Fruit fly (Drosophila melanogaster) whole organism, embryonic: ENCODE measurements around the gene CG34179.

Source experiments
- Ada2b ChIP-seq: fragments of 200-800 bp; sonication (Bioruptor generic); IDR thresholded peaks from 2 replicates; pipeline ENCODE4 v1.3.6; 2022; ENCODE audit warnings: missing biosample characterization, missing genetic modification characterization
- CG10147 ChIP-seq: fragments of 200-800 bp; sonication (Bioruptor generic); optimal IDR thresholded peaks from 2 replicates; lab custom pipeline; 2019; ENCODE audit warnings: missing biosample characterization, mild to moderate bottlenecking, missing genetic modification characterization, moderate library complexity
- CG1024 ChIP-seq: fragments of 200-800 bp; sonication (Bioruptor generic); IDR thresholded peaks from 2 replicates; pipeline ENCODE4 v1.3.6; 2022; ENCODE audit warnings: missing biosample characterization, missing genetic modification characterization
- CG10431 ChIP-seq: fragments of 200-800 bp; sonication (Bioruptor generic); optimal IDR thresholded peaks from 3 replicates; lab custom pipeline; 2018; ENCODE audit warnings: missing biosample characterization, mild to moderate bottlenecking, missing genetic modification characterization
- CG10543 ChIP-seq: fragments of 200-800 bp; sonication (Bioruptor generic); optimal IDR thresholded peaks from 3 replicates; lab custom pipeline; 2017; ENCODE audit warnings: missing biosample characterization, mild to moderate bottlenecking, missing genetic modification characterization, moderate library complexity
- CG10979 ChIP-seq: fragments of 200-800 bp; sonication (Bioruptor generic); optimal IDR thresholded peaks from 2 replicates; lab custom pipeline; 2018; ENCODE audit warnings: missing biosample characterization, mild to moderate bottlenecking, missing genetic modification characterization, moderate library complexity
- CG12071 ChIP-seq: fragments of 200-800 bp; sonication (Bioruptor generic); optimal IDR thresholded peaks from 3 replicates; lab custom pipeline; 2018; ENCODE audit warnings: missing biosample characterization, mild to moderate bottlenecking, missing genetic modification characterization
- CG12219 ChIP-seq: fragments of 200-800 bp; sonication (Bioruptor generic); optimal IDR thresholded peaks from 3 replicates; lab custom pipeline; 2018; ENCODE audit warnings: missing biosample characterization, mild to moderate bottlenecking, missing genetic modification characterization
- CG12299 ChIP-seq: fragments of 200-800 bp; sonication (Bioruptor generic); optimal IDR thresholded peaks from 2 replicates; lab custom pipeline; 2018; ENCODE audit warnings: missing biosample characterization, mild to moderate bottlenecking, missing genetic modification characterization
- CG12769 ChIP-seq: fragments of 200-800 bp; sonication (Bioruptor generic); optimal IDR thresholded peaks from 2 replicates; lab custom pipeline; 2019; ENCODE audit warnings: missing biosample characterization, mild to moderate bottlenecking, missing genetic modification characterization, moderate library complexity
- CG14014 ChIP-seq: fragments of 200-800 bp; sonication (Bioruptor generic); IDR thresholded peaks from 2 replicates; pipeline ENCODE4 v1.3.6; 2022; ENCODE audit warnings: missing biosample characterization, missing genetic modification characterization
- CG1647 ChIP-seq: fragments of 200-800 bp; sonication (Bioruptor generic); optimal IDR thresholded peaks from 3 replicates; lab custom pipeline; 2016; ENCODE audit warnings: missing biosample characterization, missing genetic modification characterization
- CG1792 ChIP-seq: fragments of 200-800 bp; sonication (Bioruptor generic); optimal IDR thresholded peaks from 2 replicates; lab custom pipeline; 2016; ENCODE audit warnings: missing biosample characterization, missing genetic modification characterization
- CG18599 ChIP-seq: fragments of 200-800 bp; sonication (Bioruptor generic); optimal IDR thresholded peaks from 3 replicates; lab custom pipeline; 2017; ENCODE audit warnings: missing biosample characterization, missing genetic modification characterization, mild to moderate bottlenecking, moderate library complexity, missing genetic modification reagents
- CG2202 ChIP-seq: fragments of 200-800 bp; sonication (Bioruptor generic); optimal IDR thresholded peaks from 2 replicates; lab custom pipeline; 2018; ENCODE audit warnings: missing biosample characterization, mild to moderate bottlenecking, missing genetic modification characterization
- CG2875 ChIP-seq: fragments of 200-800 bp; sonication (Bioruptor generic); optimal IDR thresholded peaks from 2 replicates; lab custom pipeline; 2017; ENCODE audit warnings: missing biosample characterization, mild to moderate bottlenecking, missing genetic modification characterization, missing genetic modification reagents
- CG3407 ChIP-seq: fragments of 200-800 bp; sonication (Bioruptor generic); optimal IDR thresholded peaks from 2 replicates; lab custom pipeline; 2018; ENCODE audit warnings: missing biosample characterization, mild to moderate bottlenecking, missing genetic modification characterization
- CG3847 ChIP-seq: fragments of 200-800 bp; sonication (Bioruptor generic); IDR thresholded peaks from 2 replicates; pipeline ENCODE4 v1.3.6; 2022; ENCODE audit warnings: missing biosample characterization, missing genetic modification characterization
- CoRest ChIP-seq: fragments of 200-800 bp; sonication (Bioruptor generic); optimal IDR thresholded peaks from 3 replicates; lab custom pipeline; 2018; ENCODE audit warnings: missing biosample characterization, mild to moderate bottlenecking, missing genetic modification characterization, moderate library complexity
- Dip3 ChIP-seq: fragments of 200-800 bp; sonication (Bioruptor generic); optimal IDR thresholded peaks from 3 replicates; lab custom pipeline; 2016; ENCODE audit warnings: missing biosample characterization, missing genetic modification characterization
- Elba2 ChIP-seq: fragments of 200-800 bp; sonication (Bioruptor generic); optimal IDR thresholded peaks from 3 replicates; lab custom pipeline; 2016; ENCODE audit warnings: missing biosample characterization, missing genetic modification characterization
- H2.0 ChIP-seq: fragments of 200-800 bp; sonication (Bioruptor generic); IDR thresholded peaks from 2 replicates; pipeline ENCODE4 v1.3.6; 2022; ENCODE audit warnings: missing biosample characterization, missing genetic modification characterization
- HLHmδ ChIP-seq: fragments of 200-800 bp; sonication (Bioruptor generic); optimal IDR thresholded peaks from 2 replicates; lab custom pipeline; 2018; ENCODE audit warnings: missing biosample characterization, mild to moderate bottlenecking, missing genetic modification characterization, moderate library complexity
- Hmr ChIP-seq: fragments of 200-800 bp; sonication (Bioruptor generic); optimal IDR thresholded peaks from 3 replicates; lab custom pipeline; 2017; ENCODE audit warnings: mild to moderate bottlenecking, missing biosample characterization, missing genetic modification reagents, missing genetic modification characterization
- MTF-1 ChIP-seq: fragments of 200-800 bp; sonication (Bioruptor generic); optimal IDR thresholded peaks from 2 replicates; lab custom pipeline; 2018; ENCODE audit warnings: missing biosample characterization, mild to moderate bottlenecking, missing genetic modification characterization, borderline replicate concordance
- Max ChIP-seq: fragments of 200-800 bp; sonication (Bioruptor generic); optimal IDR thresholded peaks from 2 replicates; lab custom pipeline; 2016; ENCODE audit warnings: missing biosample characterization, mild to moderate bottlenecking, missing genetic modification characterization
- Nf-YA ChIP-seq: fragments of 200-800 bp; sonication (Bioruptor generic); IDR thresholded peaks from 2 replicates; pipeline ENCODE4 v1.3.6; 2022; ENCODE audit warnings: missing biosample characterization, missing genetic modification characterization
- Poxn ChIP-seq: fragments of 200-800 bp; sonication (Bioruptor generic); IDR thresholded peaks from 2 replicates; pipeline ENCODE4 v1.3.6; 2022; ENCODE audit warnings: missing biosample characterization, missing genetic modification characterization
- Scr ChIP-seq: fragments of 200-800 bp; sonication (Bioruptor generic); IDR thresholded peaks from 2 replicates; pipeline ENCODE4 v1.3.6; 2022; ENCODE audit warnings: missing biosample characterization, missing genetic modification characterization; ENCODE audit not compliant: partially characterized antibody
- Tbp ChIP-seq: fragments of >200 bp; optimal IDR thresholded peaks from 2 replicates; lab custom pipeline; 2018; ENCODE audit warnings: missing biosample characterization, missing genetic modification characterization
- YL-1 ChIP-seq: fragments of 200-800 bp; sonication (Bioruptor generic); optimal IDR thresholded peaks from 3 replicates; lab custom pipeline; 2017; ENCODE audit warnings: missing biosample characterization, mild to moderate bottlenecking, missing genetic modification characterization
- abd-A ChIP-seq: fragments of 200-800 bp; sonication (Bioruptor generic); optimal IDR thresholded peaks from 3 replicates; lab custom pipeline; 2019; ENCODE audit warnings: missing biosample characterization, mild to moderate bottlenecking, missing genetic modification characterization, moderate library complexity
- bowl ChIP-seq: fragments of 200-800 bp; sonication (Bioruptor generic); IDR thresholded peaks from 2 replicates; pipeline ENCODE4 v1.3.6; 2022; ENCODE audit warnings: missing biosample characterization, missing genetic modification characterization
- cas ChIP-seq: fragments of 200-800 bp; sonication (Bioruptor generic); IDR thresholded peaks from 2 replicates; pipeline ENCODE4 v1.3.6; 2022; ENCODE audit warnings: missing biosample characterization, missing genetic modification characterization
- crc ChIP-seq: fragments of 200-800 bp; sonication (Bioruptor generic); optimal IDR thresholded peaks from 2 replicates; lab custom pipeline; 2016; ENCODE audit warnings: missing biosample characterization, missing genetic modification characterization
- danr ChIP-seq: fragments of 200-800 bp; sonication (Bioruptor generic); IDR thresholded peaks from 2 replicates; pipeline ENCODE4 v1.3.6; 2022; ENCODE audit warnings: missing biosample characterization, missing genetic modification characterization
- dimm ChIP-seq: fragments of 200-800 bp; sonication (Bioruptor generic); IDR thresholded peaks from 2 replicates; pipeline ENCODE4 v1.3.6; 2022; ENCODE audit warnings: missing biosample characterization, missing genetic modification characterization
- dysf ChIP-seq: fragments of 200-800 bp; sonication (Bioruptor generic); IDR thresholded peaks from 3 replicates; pipeline ENCODE4 v1.3.6; 2022; ENCODE audit warnings: missing biosample characterization, missing genetic modification characterization
- gro ChIP-seq: fragments of 200-800 bp; sonication (Bioruptor generic); optimal IDR thresholded peaks from 2 replicates; lab custom pipeline; 2016; ENCODE audit warnings: missing biosample characterization, missing genetic modification characterization
- gsb ChIP-seq: fragments of 200-800 bp; sonication (Bioruptor generic); IDR thresholded peaks from 2 replicates; pipeline ENCODE4 v1.3.6; 2022; ENCODE audit warnings: missing biosample characterization, missing genetic modification characterization
- her ChIP-seq: fragments of 200-800 bp; sonication (Bioruptor generic); optimal IDR thresholded peaks from 2 replicates; lab custom pipeline; 2016; ENCODE audit warnings: missing biosample characterization, missing genetic modification characterization
- jing ChIP-seq: fragments of 200-800 bp; sonication (Bioruptor generic); optimal IDR thresholded peaks from 2 replicates; lab custom pipeline; 2018; ENCODE audit warnings: missing biosample characterization, mild to moderate bottlenecking, missing genetic modification characterization
- luna ChIP-seq: fragments of 200-800 bp; sonication (Bioruptor generic); optimal IDR thresholded peaks from 2 replicates; lab custom pipeline; 2016; ENCODE audit warnings: missing biosample characterization, missing genetic modification characterization
- pan ChIP-seq, 4 experiments: fragments of >200 bp in 3 of 4; fragments of 200-800 bp in 1 of 4; sonication (Bioruptor generic) in 1 of 4; optimal IDR thresholded peaks in 3 of 4; IDR thresholded peaks in 1 of 4; 2 replicates each; pipeline versions ENCODE4 v1.3.6 to Lab custom; 2017 to 2022; ENCODE audit warnings: missing biosample characterization in 2 of 4, missing genetic modification characterization in 2 of 4, mixed read lengths in 1 of 4
- phol ChIP-seq: fragments of 200-800 bp; sonication (Bioruptor generic); optimal IDR thresholded peaks from 3 replicates; lab custom pipeline; 2018; ENCODE audit warnings: missing biosample characterization, mild to moderate bottlenecking, missing genetic modification characterization, moderate library complexity
- pros ChIP-seq: fragments of 200-800 bp; sonication (Bioruptor generic); optimal IDR thresholded peaks from 3 replicates; lab custom pipeline; 2019; ENCODE audit warnings: missing biosample characterization, mild to moderate bottlenecking, missing genetic modification characterization, moderate library complexity
- seq ChIP-seq: fragments of 200-800 bp; sonication (Bioruptor generic); IDR thresholded peaks from 2 replicates; pipeline ENCODE4 v1.3.6; 2022; ENCODE audit warnings: missing biosample characterization, missing genetic modification characterization
- shn ChIP-seq: fragments of 200-800 bp; sonication (Bioruptor generic); optimal IDR thresholded peaks from 3 replicates; lab custom pipeline; 2016; ENCODE audit warnings: missing biosample characterization, missing genetic modification characterization
- slp2 ChIP-seq: fragments of 200-800 bp; sonication (Bioruptor generic); optimal IDR thresholded peaks from 2 replicates; lab custom pipeline; 2016; ENCODE audit warnings: missing biosample characterization, missing genetic modification characterization
- tna ChIP-seq: fragments of 200-800 bp; sonication (Bioruptor generic); IDR thresholded peaks from 2 replicates; pipeline ENCODE4 v1.3.6; 2022; ENCODE audit warnings: missing biosample characterization, missing genetic modification characterization; ENCODE audit not compliant: partially characterized antibody
- z ChIP-seq: fragments of 200-800 bp; sonication (Bioruptor generic); IDR thresholded peaks from 3 replicates; pipeline ENCODE4 v1.3.6; 2022; ENCODE audit warnings: missing biosample characterization, missing genetic modification characterization

Gene CG34179

DNA sequence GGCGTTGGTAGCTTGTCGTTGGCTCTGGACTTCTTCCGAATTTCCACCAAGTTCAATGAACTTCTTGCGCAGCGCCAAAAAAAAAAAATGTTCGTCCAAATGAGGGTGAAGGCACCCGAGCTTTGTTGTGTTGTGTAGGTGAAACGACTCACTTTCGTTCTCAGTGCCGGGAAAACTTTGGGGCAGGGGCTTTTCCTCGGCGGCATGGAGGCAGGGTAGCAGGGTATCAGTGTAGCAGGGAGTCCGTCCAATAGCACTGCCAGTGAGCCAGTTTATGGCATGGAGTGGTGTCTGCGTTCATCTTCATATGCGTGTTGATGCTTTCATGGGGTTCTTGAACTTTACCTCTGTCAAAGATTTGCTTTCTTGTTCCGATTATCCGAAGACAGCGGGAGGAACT, 25.8 kb upstream of the CG34179 start (continued):
- TF ChIP-seq CG12299 (tag; lab: Kevin White, UChicago) (no peak), Scr (GFP tag; lab: Robert Waterston, UW) (no peak), Dip3 (GFP tag; lab: Kevin White, UChicago) (no peak), HLHmδ (GFP tag; lab: Kevin White, UChicago) (peak; percentile 20), Elba2 (GFP tag; lab: Kevin White, UChicago) (no peak), CG12071 (GFP tag; lab: Kevin White, UChicago) (no peak), shn (GFP tag; lab: Kevin White, UChicago) (no peak), her (GFP tag; lab: Kevin White, UChicago) (no peak), luna (GFP tag; lab: Kevin White, UChicago) (no peak), gro (no peak), YL-1 (GFP tag; lab: Kevin White, UChicago) (no peak), slp2 (no peak), CG14014 (no peak), bowl (GFP tag; lab: Robert Waterston, UW) (0 out of 2 replicates have a peak, but pooled peaks have one; percentile 27), seq (peak; percentile 35; the same call in 1 of the 2 replicates), CG10543 (GFP tag; lab: Kevin White, UChicago) (peak; percentile 39), danr (no peak), jing (GFP tag; lab: Kevin White, UChicago) (no peak), CG12219 (GFP tag; lab: Kevin White, UChicago) (no peak), phol (tag; lab: Kevin White, UChicago) (no peak), dimm (GFP tag; lab: Robert Waterston, UW) (no peak), H2.0 (GFP tag; lab: Robert Waterston, UW) (no peak), CG2202 (tag; lab: Kevin White, UChicago) (no peak), CG10979 (tag; lab: Kevin White, UChicago) (no peak), abd-A (tag; lab: Kevin White, UChicago) (peak; percentile 68), z (GFP tag; lab: Robert Waterston, UW) (peak; percentile 79), MTF-1 (GFP tag; lab: Kevin White, UChicago) (no peak), dysf (GFP tag; lab: Robert Waterston, UW) (no peak), Max (no peak), pros (peak; percentile 28), CoRest (tag; lab: Kevin White, UChicago) (no peak), Nf-YA (no peak), CG2875 (GFP tag; lab: Kevin White, UChicago) (no peak), pan (optimal IDR thresholded peaks at IDR 0.05; lab: Kevin White, UChicago) (no peak), pan (GFP tag; optimal IDR thresholded peaks at IDR 0.05 in 1 of 2, IDR thresholded peaks at IDR 0.05 in 1 of 2) (no peak), CG1647 (GFP tag; lab: Kevin White, UChicago) (no peak), Hmr (GFP tag; lab: Kevin White, UChicago) (no peak), CG12769 (tag; lab: Kevin White, UChicago) (no peak), Ada2b (no peak), gsb (GFP tag; lab: Robert Waterston, UW) (no peak), tna (GFP tag; lab: Robert Waterston, UW) (no peak), cas (GFP tag; lab: Robert Waterston, UW) (no peak), CG10147 (no peak), CG10431 (GFP tag; lab: Kevin White, UChicago) (peak; percentile 13), CG3407 (no peak), CG18599 (GFP tag; lab: Kevin White, UChicago) (no peak), Poxn (GFP tag; lab: Robert Waterston, UW) (no peak), CG1792 (GFP tag; lab: Kevin White, UChicago) (no peak), Tbp (no peak), crc (GFP tag; lab: Kevin White, UChicago) (no peak), CG3847 (GFP tag; lab: Robert Waterston, UW) (no peak), CG1024 (GFP tag; lab: Robert Waterston, UW) (no peak)
